ENCODE assay signal across 1 fruit fly cellular context in the genomic region with DNA sequence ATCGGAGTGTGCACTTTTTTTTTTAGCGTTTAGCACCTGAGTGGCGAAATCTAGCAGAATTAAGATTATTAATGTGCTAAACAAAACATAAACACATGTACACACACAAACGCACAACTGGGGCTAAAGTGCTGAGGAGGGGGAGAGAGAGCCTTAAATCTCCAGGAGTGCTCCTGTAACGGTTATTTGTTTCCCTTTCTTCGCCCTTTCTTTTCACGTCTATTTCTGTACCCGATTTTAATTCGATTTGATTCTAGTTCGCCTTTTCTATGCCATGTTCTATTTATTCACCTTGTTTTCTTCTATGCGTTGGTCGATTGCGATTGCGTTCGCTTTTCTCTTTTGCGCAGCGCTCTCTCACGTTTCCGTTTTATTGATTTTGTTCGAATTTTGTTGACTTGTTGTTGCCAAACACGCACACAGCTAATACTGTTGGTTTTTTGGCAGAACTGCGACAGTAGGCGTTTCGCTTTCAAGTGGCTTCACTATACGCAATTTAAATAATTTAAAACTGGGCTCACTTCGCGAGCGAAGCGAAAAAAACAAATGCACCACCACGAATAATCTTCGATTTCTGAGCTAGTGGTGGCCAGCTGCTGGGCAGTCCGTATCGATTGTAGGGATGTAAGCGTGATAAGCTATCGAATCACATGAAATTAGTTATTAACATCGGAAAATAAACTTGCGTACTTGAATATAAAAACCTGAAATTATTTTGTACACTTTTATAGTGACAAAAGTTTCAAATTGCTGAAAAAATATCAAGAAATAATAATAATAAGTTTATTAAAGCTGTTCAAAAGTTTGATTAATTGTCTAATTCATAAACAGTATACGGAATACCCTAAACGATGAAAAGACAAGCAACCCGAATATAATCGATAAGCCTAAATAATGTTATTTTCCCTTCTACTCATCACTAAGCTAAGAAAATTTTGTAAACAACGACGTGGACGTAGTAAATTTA.
TF ChIP-seq lines count a peak whose summit lies in the region.

Gene Krn (minus strand): TSS at position 580 of the 967 bp plus-strand sequence.
Gene Ndfip (minus strand): TSS at position 580 of the 967 bp plus-strand sequence.
Gene CG7484 (plus strand): TSS at position 917 of the 967 bp plus-strand sequence.

TF ChIP-seq in whole organism, embryonic, 481 proteins besides CTCF, POLR2A, EP300 and RAD21 (continued from another document and continues in another):
- TF ChIP-seq grau (tag; optimal IDR thresholded peaks at IDR 0.05; lab: Kevin White, UChicago) (peak; percentile 93), CG32767 (GFP tag; IDR thresholded peaks at IDR 0.05; lab: Robert Waterston, UW) (peak; percentile 53; the same call in 1 of the 2 replicates), Ada2b (GFP tag; IDR thresholded peaks at IDR 0.05; lab: Robert Waterston, UW) (peak; percentile 85), jigr1 (GFP tag; IDR thresholded peaks at IDR 0.05; lab: Robert Waterston, UW) (peak; percentile 76), CG3281 (GFP tag; optimal IDR thresholded peaks at IDR 0.05; lab: Kevin White, UChicago) (peak; percentile 83), vvl (GFP tag; IDR thresholded peaks at IDR 0.05; lab: Robert Waterston, UW) (peak; percentile 86), CG17361 (GFP tag; IDR thresholded peaks at IDR 0.05; lab: Robert Waterston, UW) (peak; percentile 92), dpn (GFP tag; optimal IDR thresholded peaks at IDR 0.05; lab: Kevin White, UChicago) (peak; percentile 85 to 89), Oaz (GFP tag; IDR thresholded peaks at IDR 0.05; lab: Robert Waterston, UW) (peak; percentile 61), Ravus (GFP tag; IDR thresholded peaks at IDR 0.05; lab: Robert Waterston, UW) (peak; percentile 26), z (GFP tag; IDR thresholded peaks at IDR 0.05; lab: Robert Waterston, UW) (no peak), CG4328 (GFP tag; optimal IDR thresholded peaks at IDR 0.05; lab: Kevin White, UChicago) (peak; percentile 87), pan (optimal IDR thresholded peaks at IDR 0.05; lab: Kevin White, UChicago) (no peak), pan (GFP tag; optimal IDR thresholded peaks at IDR 0.05 in 1 of 2, IDR thresholded peaks at IDR 0.05 in 1 of 2) (peak in 1 of 2 experiments; percentile 85), sna (GFP tag; IDR thresholded peaks at IDR 0.05; lab: Robert Waterston, UW; ENCODE audit: partially characterized antibody) (peak; percentile 99), CG5953 (GFP tag; IDR thresholded peaks at IDR 0.05; lab: Robert Waterston, UW) (peak; percentile 20; the same call in 1 of the 2 replicates), CG8388 (GFP tag; optimal IDR thresholded peaks at IDR 0.05; lab: Kevin White, UChicago) (peak; percentile 80), CG11456 (GFP tag; IDR thresholded peaks at IDR 0.05; lab: Robert Waterston, UW) (peak; percentile 84), BtbVII (GFP tag; optimal IDR thresholded peaks at IDR 0.05; lab: Kevin White, UChicago) (peak; percentile 36), CG14050 (GFP tag; IDR thresholded peaks at IDR 0.05; lab: Robert Waterston, UW) (peak; percentile 64; the same call in 2 of the 3 replicates), Nf-YC (tag; optimal IDR thresholded peaks at IDR 0.05; lab: Kevin White, UChicago) (peak; percentile 86), chm (GFP tag; IDR thresholded peaks at IDR 0.05; lab: Robert Waterston, UW) (peak; percentile 48; the same call in 1 of the 2 replicates), CG31365 (tag; optimal IDR thresholded peaks at IDR 0.05; lab: Kevin White, UChicago) (peak; percentile 30), Gsc (GFP tag; IDR thresholded peaks at IDR 0.05; lab: Robert Waterston, UW) (no peak), CG13894 (tag; optimal IDR thresholded peaks at IDR 0.05; lab: Kevin White, UChicago) (peak; percentile 90), emc (GFP tag; optimal IDR thresholded peaks at IDR 0.05; lab: Kevin White, UChicago) (peak; percentile 70), sqz (GFP tag; optimal IDR thresholded peaks at IDR 0.05; lab: Kevin White, UChicago) (peak; percentile 44), CkIIα-i1 (GFP tag; IDR thresholded peaks at IDR 0.05; lab: Robert Waterston, UW) (no peak), Vsx1 (GFP tag; optimal IDR thresholded peaks at IDR 0.05; lab: Kevin White, UChicago) (peak; percentile 43), peb (GFP tag; IDR thresholded peaks at IDR 0.05; lab: Robert Waterston, UW) (0 out of 2 replicates have a peak, but pooled peaks have one; percentile 41), CG10959 (GFP tag; IDR thresholded peaks at IDR 0.05; lab: Robert Waterston, UW) (peak; percentile 46; the same call in 1 of the 2 replicates), Dfd (GFP tag; optimal IDR thresholded peaks at IDR 0.05; lab: Kevin White, UChicago) (peak in 1 of 2 experiments; percentile 57), CG9437 (GFP tag; optimal IDR thresholded peaks at IDR 0.05; lab: Kevin White, UChicago) (peak; percentile 72), Atf6 (GFP tag; IDR thresholded peaks at IDR 0.05; lab: Robert Waterston, UW) (peak; percentile 81), nau (GFP tag; optimal IDR thresholded peaks at IDR 0.05; lab: Kevin White, UChicago) (peak; percentile 11), CG7745 (tag; optimal IDR thresholded peaks at IDR 0.05; lab: Kevin White, UChicago) (peak; percentile 27), Hand (GFP tag; optimal IDR thresholded peaks at IDR 0.05; lab: Kevin White, UChicago) (peak; percentile 42), crc (GFP tag; optimal IDR thresholded peaks at IDR 0.05; lab: Kevin White, UChicago) (no peak), ftz-f1 (GFP tag; optimal IDR thresholded peaks at IDR 0.05; lab: Kevin White, UChicago) (no peak), CG3838 (GFP tag; optimal IDR thresholded peaks at IDR 0.05; lab: Kevin White, UChicago) (peak; percentile 57), Mrtf (GFP tag; IDR thresholded peaks at IDR 0.05; lab: Robert Waterston, UW) (peak; percentile 78), ham (GFP tag; IDR thresholded peaks at IDR 0.05; lab: Robert Waterston, UW) (0 out of 2 replicates have a peak, but pooled peaks have one; percentile 59), CG3726 (GFP tag; IDR thresholded peaks at IDR 0.05; lab: Robert Waterston, UW) (0 out of 3 replicates have a peak, but pooled peaks have one; percentile 63), Doc3 (GFP tag; IDR thresholded peaks at IDR 0.05; lab: Robert Waterston, UW; ENCODE audit: partially characterized antibody) (peak; percentile 97), lbe (GFP tag; optimal IDR thresholded peaks at IDR 0.05; lab: Kevin White, UChicago) (peak; percentile 80), CG32532 (GFP tag; IDR thresholded peaks at IDR 0.05; lab: Robert Waterston, UW) (peak; percentile 90), CG9727 (GFP tag; optimal IDR thresholded peaks at IDR 0.05; lab: Kevin White, UChicago) (peak; percentile 88), Deaf1 (tag; optimal IDR thresholded peaks at IDR 0.05; lab: Kevin White, UChicago) (peak; percentile 74), CG4707 (GFP tag; optimal IDR thresholded peaks at IDR 0.05; lab: Kevin White, UChicago) (no peak), Hmr (GFP tag; optimal IDR thresholded peaks at IDR 0.05; lab: Kevin White, UChicago) (peak; percentile 88), Dll (GFP tag; IDR thresholded peaks at IDR 0.05; lab: Robert Waterston, UW; ENCODE audit: partially characterized antibody) (peak; percentile 99), prd (optimal IDR thresholded peaks at IDR 0.05; lab: Kevin White, UChicago) (no peak), prd (GFP tag; IDR thresholded peaks at IDR 0.05; lab: Robert Waterston, UW) (peak; percentile 88), CG4854 (GFP tag; optimal IDR thresholded peaks at IDR 0.05; lab: Kevin White, UChicago) (peak; percentile 52), fd64A (GFP tag; optimal IDR thresholded peaks at IDR 0.05; lab: Kevin White, UChicago) (no peak), zf30C (GFP tag; optimal IDR thresholded peaks at IDR 0.05; lab: Kevin White, UChicago) (no peak), tgo (GFP tag; IDR thresholded peaks at IDR 0.05; lab: Robert Waterston, UW) (peak; percentile 85), CG14860 (GFP tag; IDR thresholded peaks at IDR 0.05; lab: Robert Waterston, UW; ENCODE audit: partially characterized antibody) (peak; percentile 98), sim (GFP tag; IDR thresholded peaks at IDR 0.05; lab: Robert Waterston, UW) (no peak), bbx (GFP tag; IDR thresholded peaks at IDR 0.05; lab: Robert Waterston, UW; ENCODE audit: partially characterized antibody) (peak; percentile 94), corto (GFP tag; optimal IDR thresholded peaks at IDR 0.05; lab: Kevin White, UChicago) (peak; percentile 61), h (optimal IDR thresholded peaks at IDR 0.05; lab: Kevin White, UChicago) (no peak), CG18476 (GFP tag; optimal IDR thresholded peaks at IDR 0.05; lab: Kevin White, UChicago) (peak; percentile 82), HLH3B (GFP tag; IDR thresholded peaks at IDR 0.05; lab: Robert Waterston, UW) (peak; percentile 76), CG15011 (GFP tag; optimal IDR thresholded peaks at IDR 0.05; lab: Kevin White, UChicago) (peak; percentile 75), CG6813 (GFP tag; optimal IDR thresholded peaks at IDR 0.05; lab: Kevin White, UChicago) (peak; percentile 8), Lpt (GFP tag; optimal IDR thresholded peaks at IDR 0.05; lab: Kevin White, UChicago) (no peak), dmrt11E (tag; optimal IDR thresholded peaks at IDR 0.05; lab: Kevin White, UChicago) (peak; percentile 87), CG7963 (GFP tag; IDR thresholded peaks at IDR 0.05; lab: Robert Waterston, UW; ENCODE audit: partially characterized antibody) (peak; percentile 87), CoRest (tag; optimal IDR thresholded peaks at IDR 0.05; lab: Kevin White, UChicago) (peak; percentile 96), CG9797 (GFP tag; optimal IDR thresholded peaks at IDR 0.05; lab: Kevin White, UChicago) (peak; percentile 41), BEAF-32 (GFP tag; optimal IDR thresholded peaks at IDR 0.05; lab: Kevin White, UChicago) (peak; percentile 99), CG33557 (GFP tag; optimal IDR thresholded peaks at IDR 0.05; lab: Kevin White, UChicago) (peak; percentile 86), CG10543 (GFP tag; optimal IDR thresholded peaks at IDR 0.05; lab: Kevin White, UChicago) (peak; percentile 92), dysf (GFP tag; IDR thresholded peaks at IDR 0.05; lab: Robert Waterston, UW) (peak; percentile 90), tna (GFP tag; IDR thresholded peaks at IDR 0.05; lab: Robert Waterston, UW; ENCODE audit: partially characterized antibody) (peak; percentile 85), Blimp-1 (GFP tag; optimal IDR thresholded peaks at IDR 0.05; lab: Kevin White, UChicago) (peak; percentile 82), Taf1 (GFP tag; IDR thresholded peaks at IDR 0.05; lab: Robert Waterston, UW) (peak; percentile 80), psq (GFP tag; optimal IDR thresholded peaks at IDR 0.05; lab: Kevin White, UChicago) (peak; percentile 73), CG17802 (tag; optimal IDR thresholded peaks at IDR 0.05; lab: Kevin White, UChicago) (peak; percentile 65), CG6854 (GFP tag; optimal IDR thresholded peaks at IDR 0.05; lab: Kevin White, UChicago) (peak; percentile 20), CG31441 (GFP tag; IDR thresholded peaks at IDR 0.05; lab: Robert Waterston, UW) (peak; percentile 87), lola (GFP tag; optimal IDR thresholded peaks at IDR 0.05; lab: Kevin White, UChicago) (peak in 1 of 3 experiments; percentile 89), CG12391 (tag; optimal IDR thresholded peaks at IDR 0.05; lab: Kevin White, UChicago) (peak; percentile 96), Side (GFP tag; optimal IDR thresholded peaks at IDR 0.05; lab: Kevin White, UChicago) (peak; percentile 67), ATbp (GFP tag; optimal IDR thresholded peaks at IDR 0.05; lab: Kevin White, UChicago) (peak; percentile 50), Bteb2 (GFP tag; optimal IDR thresholded peaks at IDR 0.05; lab: Kevin White, UChicago) (peak; percentile 69), CG12769 (tag; optimal IDR thresholded peaks at IDR 0.05; lab: Kevin White, UChicago) (peak; percentile 72), jing (GFP tag; optimal IDR thresholded peaks at IDR 0.05; lab: Kevin White, UChicago) (peak; percentile 53), CG18619 (GFP tag; optimal IDR thresholded peaks at IDR 0.05; lab: Kevin White, UChicago) (peak; percentile 79), CG33213 (GFP tag; optimal IDR thresholded peaks at IDR 0.05; lab: Kevin White, UChicago) (peak; percentile 71), seq (GFP tag; IDR thresholded peaks at IDR 0.05; lab: Robert Waterston, UW) (peak; percentile 73), sd (tag; optimal IDR thresholded peaks at IDR 0.05; lab: Kevin White, UChicago) (peak; percentile 75), az2 (GFP tag; optimal IDR thresholded peaks at IDR 0.05; lab: Kevin White, UChicago) (peak; percentile 85), twi (tag; optimal IDR thresholded peaks at IDR 0.05; lab: Kevin White, UChicago) (peak; percentile 87), ERR (GFP tag; optimal IDR thresholded peaks at IDR 0.05; lab: Kevin White, UChicago) (peak; percentile 63), wek (GFP tag; optimal IDR thresholded peaks at IDR 0.05; lab: Kevin White, UChicago) (peak; percentile 96), Opbp (GFP tag; IDR thresholded peaks at IDR 0.05; lab: Robert Waterston, UW; ENCODE audit: partially characterized antibody) (peak; percentile 94; the same call in 2 of the 3 replicates), NK7.1 (GFP tag; optimal IDR thresholded peaks at IDR 0.05; lab: Kevin White, UChicago) (peak; percentile 17), CG2889 (GFP tag; IDR thresholded peaks at IDR 0.05; lab: Robert Waterston, UW) (peak; percentile 80; the same call in 2 of the 3 replicates), CG16813 (GFP tag; IDR thresholded peaks at IDR 0.05; lab: Robert Waterston, UW; ENCODE audit: partially characterized antibody) (peak; percentile 97), MESR4 (GFP tag; optimal IDR thresholded peaks at IDR 0.05; lab: Kevin White, UChicago) (peak; percentile 86), Sry-δ (GFP tag; optimal IDR thresholded peaks at IDR 0.05; lab: Kevin White, UChicago) (peak; percentile 98), tap (tag; optimal IDR thresholded peaks at IDR 0.05; lab: Kevin White, UChicago) (peak; percentile 64), abd-A (tag; optimal IDR thresholded peaks at IDR 0.05; lab: Kevin White, UChicago) (peak; percentile 86), schlank (tag; optimal IDR thresholded peaks at IDR 0.05; lab: Kevin White, UChicago) (peak; percentile 39), CG15696 (tag; optimal IDR thresholded peaks at IDR 0.05; lab: Kevin White, UChicago) (peak; percentile 94), ase (GFP tag; IDR thresholded peaks at IDR 0.05; lab: Robert Waterston, UW) (peak; percentile 74), Bgb (GFP tag; IDR thresholded peaks at IDR 0.05; lab: Robert Waterston, UW; ENCODE audit: partially characterized antibody) (peak; percentile 92), sens-2 (GFP tag; IDR thresholded peaks at IDR 0.05; lab: Robert Waterston, UW) (no peak), phol (tag; optimal IDR thresholded peaks at IDR 0.05; lab: Kevin White, UChicago) (peak; percentile 92), knrl (GFP tag; IDR thresholded peaks at IDR 0.05; lab: Robert Waterston, UW; ENCODE audit: partially characterized antibody) (peak; percentile 99), ci (GFP tag; IDR thresholded peaks at IDR 0.05; lab: Robert Waterston, UW) (peak; percentile 75), NfI (GFP tag; optimal IDR thresholded peaks at IDR 0.05; lab: Kevin White, UChicago) (peak; percentile 85)
